Fruit fly (Drosophila melanogaster) whole organism, prepupa: ENCODE measurements around the gene CG34253.

Experiments used
- Blimp-1 ChIP-seq: fragments of 200-800 bp; sonication (Bioruptor generic); optimal IDR thresholded peaks from 3 replicates; lab custom pipeline; 2017; ENCODE audit warnings: missing biosample characterization, missing genetic modification characterization, mild to moderate bottlenecking, moderate library complexity, missing genetic modification reagents
- CG10669 ChIP-seq: fragments of 200-800 bp; sonication (Bioruptor generic); optimal IDR thresholded peaks from 3 replicates; lab custom pipeline; 2018; ENCODE audit warnings: missing biosample characterization, mild to moderate bottlenecking, missing genetic modification characterization, moderate library complexity
- CG11762 ChIP-seq: fragments of 200-800 bp; sonication (Bioruptor generic); optimal IDR thresholded peaks from 3 replicates; lab custom pipeline; 2016; ENCODE audit warnings: missing biosample characterization, missing genetic modification characterization; ENCODE audit not compliant: insufficient read depth
- CG15336 ChIP-seq: fragments of 200-800 bp; sonication (Bioruptor generic); IDR thresholded peaks from 2 replicates; pipeline ENCODE4 v1.3.6; 2022; ENCODE audit warnings: missing biosample characterization, missing genetic modification characterization
- CG3032 ChIP-seq: fragments of 200-800 bp; optimal IDR thresholded peaks from 2 replicates; lab custom pipeline; 2019; ENCODE audit warnings: missing biosample characterization, mild to moderate bottlenecking, missing genetic modification characterization, moderate library complexity
- CG31627 ChIP-seq: fragments of 200-800 bp; sonication (Bioruptor generic); optimal IDR thresholded peaks from 3 replicates; lab custom pipeline; 2016; ENCODE audit warnings: missing biosample characterization, missing genetic modification characterization
- CG3919 ChIP-seq: fragments of 200-800 bp; sonication (Bioruptor generic); optimal IDR thresholded peaks from 3 replicates; lab custom pipeline; 2016; ENCODE audit warnings: missing biosample characterization, missing genetic modification characterization
- CG4318 ChIP-seq: fragments of 200-800 bp; sonication (Bioruptor generic); optimal IDR thresholded peaks from 3 replicates; lab custom pipeline; 2017; ENCODE audit warnings: missing biosample characterization, mild to moderate bottlenecking, missing genetic modification characterization
- CG6163 ChIP-seq: fragments of 200-800 bp; sonication (Bioruptor generic); IDR thresholded peaks from 3 replicates; pipeline ENCODE4 v1.3.6; 2022; ENCODE audit warnings: missing biosample characterization, missing genetic modification characterization
- CG6808 ChIP-seq: fragments of 200-800 bp; sonication (Bioruptor generic); optimal IDR thresholded peaks from 3 replicates; lab custom pipeline; 2017; ENCODE audit warnings: missing biosample characterization, missing genetic modification characterization, mild to moderate bottlenecking, moderate library complexity, missing genetic modification reagents
- CG6854 ChIP-seq: fragments of 200-800 bp; sonication (Bioruptor generic); optimal IDR thresholded peaks from 2 replicates; lab custom pipeline; 2017; ENCODE audit warnings: missing biosample characterization, mild to moderate bottlenecking, missing genetic modification characterization
- CG8119 ChIP-seq: fragments of 200-800 bp; sonication (Bioruptor generic); IDR thresholded peaks from 3 replicates; pipeline ENCODE4 v1.3.6; 2022; ENCODE audit warnings: missing biosample characterization, missing genetic modification characterization
- CG8319 ChIP-seq: fragments of 200-800 bp; sonication (Bioruptor generic); optimal IDR thresholded peaks from 3 replicates; lab custom pipeline; 2016; ENCODE audit warnings: missing biosample characterization, missing genetic modification characterization
- CG8632 ChIP-seq: fragments of 200-800 bp; sonication (Bioruptor generic); optimal IDR thresholded peaks from 3 replicates; lab custom pipeline; 2016; ENCODE audit warnings: missing biosample characterization, missing genetic modification characterization
- CG9139 ChIP-seq: fragments of 200-800 bp; sonication (Bioruptor generic); optimal IDR thresholded peaks from 3 replicates; lab custom pipeline; 2017; ENCODE audit warnings: missing biosample characterization, mild to moderate bottlenecking, missing genetic modification characterization
- Eip75B ChIP-seq: fragments of 200-800 bp; sonication (Bioruptor generic); optimal IDR thresholded peaks from 3 replicates; lab custom pipeline; 2016; ENCODE audit warnings: missing biosample characterization, missing genetic modification characterization
- Eip78C ChIP-seq: fragments of 200-800 bp; sonication (Bioruptor generic); peaks from one replicate; lab custom pipeline; 2016; ENCODE audit warnings: missing biosample characterization, missing genetic modification characterization
- Eip93F ChIP-seq: fragments of 200-800 bp; sonication (Bioruptor generic); optimal IDR thresholded peaks from 2 replicates; lab custom pipeline; 2016; ENCODE audit warnings: missing biosample characterization, mild to moderate bottlenecking, missing genetic modification characterization
- Ets21C ChIP-seq: fragments of 200-800 bp; sonication (Bioruptor generic); optimal IDR thresholded peaks from 3 replicates; lab custom pipeline; 2016; ENCODE audit warnings: missing biosample characterization, missing genetic modification characterization
- Ets96B ChIP-seq: fragments of 200-800 bp; optimal IDR thresholded peaks from 2 replicates; lab custom pipeline; 2019; ENCODE audit warnings: missing biosample characterization, mild to moderate bottlenecking, missing genetic modification characterization, moderate library complexity
- Hr39 ChIP-seq: fragments of 200-800 bp; sonication (Bioruptor generic); optimal IDR thresholded peaks from 2 replicates; lab custom pipeline; 2016; ENCODE audit warnings: missing biosample characterization, missing genetic modification characterization
- Hr4 ChIP-seq: fragments of 200-800 bp; sonication (Bioruptor generic); optimal IDR thresholded peaks from 3 replicates; lab custom pipeline; 2016; ENCODE audit warnings: missing biosample characterization, missing genetic modification characterization
- Sox102F ChIP-seq: fragments of 200-800 bp; sonication (Bioruptor generic); optimal IDR thresholded peaks from 2 replicates; lab custom pipeline; 2016; ENCODE audit warnings: missing biosample characterization, mild to moderate bottlenecking, missing genetic modification characterization
- Sox14 ChIP-seq: fragments of 200-800 bp; sonication (Bioruptor generic); optimal IDR thresholded peaks from 3 replicates; lab custom pipeline; 2016; ENCODE audit warnings: missing biosample characterization, missing genetic modification characterization
- achi ChIP-seq: fragments of 200-800 bp; sonication (Bioruptor generic); optimal IDR thresholded peaks from 3 replicates; lab custom pipeline; 2016; ENCODE audit warnings: missing biosample characterization, missing genetic modification characterization
- acj6 ChIP-seq: fragments of 200-800 bp; sonication (Bioruptor generic); optimal IDR thresholded peaks from 3 replicates; lab custom pipeline; 2016; ENCODE audit warnings: missing biosample characterization, missing genetic modification characterization
- cyc ChIP-seq: fragments of 200-800 bp; sonication (Bioruptor generic); optimal IDR thresholded peaks from 3 replicates; lab custom pipeline; 2016; ENCODE audit warnings: missing biosample characterization, missing genetic modification characterization
- dac ChIP-seq: fragments of 200-800 bp; sonication (Bioruptor generic); optimal IDR thresholded peaks from 2 replicates; lab custom pipeline; 2017; ENCODE audit warnings: missing biosample characterization, mild to moderate bottlenecking, missing genetic modification characterization
- dsx ChIP-seq: fragments of 200-800 bp; optimal IDR thresholded peaks from 3 replicates; lab custom pipeline; 2019; ENCODE audit warnings: missing biosample characterization, mild to moderate bottlenecking, missing genetic modification characterization, moderate library complexity; ENCODE audit not compliant: poor library complexity, severe bottlenecking
- esn ChIP-seq: fragments of 200-800 bp; sonication (Bioruptor generic); optimal IDR thresholded peaks from 2 replicates; lab custom pipeline; 2016; ENCODE audit warnings: missing biosample characterization, mild to moderate bottlenecking, missing genetic modification characterization, moderate library complexity
- fd59A ChIP-seq: fragments of 200-800 bp; sonication (Bioruptor generic); optimal IDR thresholded peaks from 2 replicates; lab custom pipeline; 2017; ENCODE audit warnings: missing biosample characterization, mild to moderate bottlenecking, missing genetic modification characterization, missing genetic modification reagents
- fkh ChIP-seq: fragments of 200-800 bp; sonication (Bioruptor generic); optimal IDR thresholded peaks from 3 replicates; lab custom pipeline; 2017; ENCODE audit warnings: missing biosample characterization, mild to moderate bottlenecking, missing genetic modification characterization, moderate library complexity
- pdm3 ChIP-seq: fragments of 200-800 bp; sonication (Bioruptor generic); optimal IDR thresholded peaks from 3 replicates; lab custom pipeline; 2016; ENCODE audit warnings: missing biosample characterization, missing genetic modification characterization
- salr ChIP-seq, 2 experiments: fragments of 200-800 bp; sonication (Bioruptor generic); optimal IDR thresholded peaks; 3 replicates each; lab custom pipeline; 2016 to 2018; ENCODE audit warnings: missing biosample characterization in 2 of 2, missing genetic modification characterization in 2 of 2, mild to moderate bottlenecking in 1 of 2
- spab ChIP-seq: fragments of 200-800 bp; sonication (Bioruptor generic); optimal IDR thresholded peaks from 2 replicates; lab custom pipeline; 2017; ENCODE audit warnings: missing biosample characterization, mild to moderate bottlenecking, missing genetic modification characterization, missing genetic modification reagents
- svp ChIP-seq: fragments of 200-800 bp; sonication (Bioruptor generic); peaks from one replicate; lab custom pipeline; 2016; ENCODE audit warnings: missing biosample characterization, missing genetic modification characterization
- topi ChIP-seq: fragments of 200-800 bp; sonication (Bioruptor generic); optimal IDR thresholded peaks from 3 replicates; lab custom pipeline; 2016; ENCODE audit warnings: missing biosample characterization, missing genetic modification characterization
- vri ChIP-seq: fragments of 200-800 bp; sonication (Bioruptor generic); optimal IDR thresholded peaks from 3 replicates; lab custom pipeline; 2016; ENCODE audit warnings: missing biosample characterization, mild to moderate bottlenecking, missing genetic modification characterization

CG34253 gene

dm6 chr3L:18057752-18058518 lies 29.2 kb downstream of the CG34253 start (continued):
- TF ChIP-seq CG9139 (GFP tag; lab: Kevin White, UChicago) = peak; percentile 57
- peak; percentile 56 for TF ChIP-seq CG3032 (tag; lab: Kevin White, UChicago)
- no peak for TF ChIP-seq CG15336 (GFP tag; lab: Robert Waterston, UW)
- TF ChIP-seq CG8319 = no peak
- no peak for TF ChIP-seq CG6854 (GFP tag; lab: Kevin White, UChicago)
- no peak for TF ChIP-seq CG8119 (GFP tag; lab: Robert Waterston, UW)
- peak; percentile 61 for TF ChIP-seq CG6808 (GFP tag; lab: Kevin White, UChicago)
- peak; percentile 11 for TF ChIP-seq Hr4 (GFP tag; lab: Kevin White, UChicago)
- TF ChIP-seq acj6 (GFP tag; lab: Kevin White, UChicago) = peak; percentile 11
- no peak for TF ChIP-seq Eip93F (GFP tag; lab: Kevin White, UChicago)
- no peak for TF ChIP-seq dac (GFP tag; lab: Kevin White, UChicago)
- TF ChIP-seq Hr39 (GFP tag; lab: Kevin White, UChicago) = no peak
- peak; percentile 23 for TF ChIP-seq CG8632 (GFP tag; lab: Kevin White, UChicago)
- no peak for TF ChIP-seq CG4318 (GFP tag; lab: Kevin White, UChicago)
- TF ChIP-seq CG11762 (GFP tag; lab: Kevin White, UChicago) = no peak
- TF ChIP-seq vri (GFP tag; lab: Kevin White, UChicago) = no peak
- TF ChIP-seq pdm3 (GFP tag; lab: Kevin White, UChicago) = peak; percentile 16
- no peak for TF ChIP-seq Ets96B (tag; lab: Kevin White, UChicago)
- TF ChIP-seq fd59A (GFP tag; lab: Kevin White, UChicago) = peak; percentile 35
- peak; percentile 39 for TF ChIP-seq spab (GFP tag; lab: Kevin White, UChicago)
- TF ChIP-seq Eip75B (GFP tag; lab: Kevin White, UChicago) = peak; percentile 27
- TF ChIP-seq Sox102F = no peak
- TF ChIP-seq esn (GFP tag; lab: Kevin White, UChicago) = no peak
- no peak for TF ChIP-seq Ets21C (GFP tag; lab: Kevin White, UChicago)
- no peak for TF ChIP-seq salr (GFP tag; optimal IDR thresholded peaks at IDR 0.05; lab: Kevin White, UChicago)
- TF ChIP-seq, all 60 proteins: peak for 19

dm6 chr3L:18057033-18057432 lies 30.1 kb downstream of the CG34253 start:
- TF ChIP-seq spab (GFP tag; lab: Kevin White, UChicago) = no peak
- no peak for TF ChIP-seq topi (GFP tag; lab: Kevin White, UChicago)
- no peak for TF ChIP-seq Eip93F (GFP tag; lab: Kevin White, UChicago)
- peak; percentile 54 for TF ChIP-seq vri (GFP tag; lab: Kevin White, UChicago)
- no peak for TF ChIP-seq cyc
- TF ChIP-seq Ets21C (GFP tag; lab: Kevin White, UChicago) = no peak
- peak; percentile 27 for TF ChIP-seq fkh (GFP tag; lab: Kevin White, UChicago)
- no peak for TF ChIP-seq CG6163
- TF ChIP-seq, all 60 proteins: peak for 2

- TF ChIP-seq CG31627 (GFP tag; lab: Kevin White, UChicago) = no peak
- TF ChIP-seq vri (GFP tag; lab: Kevin White, UChicago) = peak; percentile 44
- no peak for TF ChIP-seq achi (GFP tag; lab: Kevin White, UChicago)
- peak; percentile 91 for TF ChIP-seq svp (GFP tag; lab: Kevin White, UChicago)
- no peak for TF ChIP-seq CG6854 (GFP tag; lab: Kevin White, UChicago)
- TF ChIP-seq CG3919 (GFP tag; lab: Kevin White, UChicago) = no peak
- peak; percentile 6 for TF ChIP-seq Sox14 (GFP tag; lab: Kevin White, UChicago)
- peak; percentile 66 for TF ChIP-seq Eip78C (GFP tag; lab: Kevin White, UChicago)
- TF ChIP-seq salr (GFP tag; optimal IDR thresholded peaks at IDR 0.05; lab: Kevin White, UChicago) = no peak
- peak; percentile 50 for TF ChIP-seq CG10669 (GFP tag; lab: Kevin White, UChicago)
- peak; percentile 51 for TF ChIP-seq Ets96B (tag; lab: Kevin White, UChicago)
- peak; percentile 15 for TF ChIP-seq CG6808 (GFP tag; lab: Kevin White, UChicago)
- no peak for TF ChIP-seq CG4318 (GFP tag; lab: Kevin White, UChicago)
- peak; percentile 43 for TF ChIP-seq Eip75B (GFP tag; lab: Kevin White, UChicago)
- no peak for TF ChIP-seq dac (GFP tag; lab: Kevin White, UChicago)
- peak; percentile 42 for TF ChIP-seq fkh (GFP tag; lab: Kevin White, UChicago)
- TF ChIP-seq Blimp-1 (GFP tag; lab: Kevin White, UChicago) = no peak
- peak; percentile 8 for TF ChIP-seq dsx (GFP tag; lab: Kevin White, UChicago)
- TF ChIP-seq Eip93F (GFP tag; lab: Kevin White, UChicago) = no peak
Measured at dm6 chr3L:18046590-18047158, 40.4 kb downstream of the CG34253 start.
